Worm (Caenorhabditis elegans) whole organism, L1 larva: ENCODE data around the gene C28A5.6.

ENCODE experiments used
- C16A3.4 ChIP-seq: fragments of 150-350 bp; optimal IDR thresholded peaks from 2 replicates; lab custom pipeline; 2014; ENCODE audit warnings: missing biosample characterization, missing genetic modification characterization
- F16B12.6 ChIP-seq: fragments of 150-350 bp; optimal IDR thresholded peaks from 2 replicates; lab custom pipeline; 2014; ENCODE audit warnings: missing biosample characterization, missing genetic modification characterization
- aha-1 ChIP-seq: fragments of 150-350 bp; optimal IDR thresholded peaks from 2 replicates; lab custom pipeline; 2014; ENCODE audit warnings: missing biosample characterization, missing genetic modification characterization
- aly-2 ChIP-seq: fragments of 150-350 bp; optimal IDR thresholded peaks from 2 replicates; lab custom pipeline; 2014; ENCODE audit warnings: missing biosample characterization, missing genetic modification characterization
- ama-1 ChIP-seq: fragments of 150-350 bp; optimal IDR thresholded peaks from 2 replicates; lab custom pipeline; 2014
- blmp-1 ChIP-seq: fragments of 150-350 bp; optimal IDR thresholded peaks from 2 replicates; lab custom pipeline; 2014; ENCODE audit warnings: missing biosample characterization, missing genetic modification characterization
- ceh-88 ChIP-seq: fragments of 200-800 bp; sonication (Bioruptor generic); IDR thresholded peaks from 2 replicates; pipeline ENCODE4 v1.3.6; 2022; ENCODE audit warnings: missing genetic modification characterization, missing compliant biosample characterization
- ceh-90 ChIP-seq: sonication (generic microtip); optimal IDR thresholded peaks from 2 replicates; lab custom pipeline; 2016; ENCODE audit warnings: missing genetic modification characterization, missing compliant biosample characterization
- dpl-1 ChIP-seq, 3 experiments: fragments of 150-350 bp in 2 of 3; sonication (generic microtip) in 1 of 3; optimal IDR thresholded peaks; 2 replicates each; lab custom pipeline; 2014 to 2017; ENCODE audit warnings: missing biosample characterization in 3 of 3, missing genetic modification characterization in 3 of 3, missing genetic modification reagents in 3 of 3
- dsc-1 ChIP-seq: sonication (generic microtip); optimal IDR thresholded peaks from 2 replicates; lab custom pipeline; 2016; ENCODE audit warnings: mild to moderate bottlenecking, missing genetic modification characterization, missing compliant biosample characterization
- efl-1 ChIP-seq, 4 experiments: fragments of 150-350 bp; optimal IDR thresholded peaks in 3 of 4; peaks in 1 of 4; 1 replicate in 1 of 4; 2 replicates in 3 of 4; lab custom pipeline; 2014; ENCODE audit warnings: missing biosample characterization in 2 of 4, missing genetic modification characterization in 2 of 4, missing genetic modification reagents in 2 of 4
- elt-2 ChIP-seq: sonication (generic microtip); optimal IDR thresholded peaks from 2 replicates; lab custom pipeline; 2016; ENCODE audit warnings: missing genetic modification characterization, mild to moderate bottlenecking, inconsistent platforms, missing compliant biosample characterization, missing genetic modification reagents
- elt-3 ChIP-seq, 6 experiments: fragments of 150-350 bp in 1 of 6; sonication (generic microtip); optimal IDR thresholded peaks; 2 replicates each; lab custom pipeline; 2017 to 2018; ENCODE audit warnings: missing biosample characterization in 6 of 6, missing genetic modification characterization in 6 of 6, inconsistent platforms in 1 of 6
- fkh-8 ChIP-seq: sonication (generic microtip); optimal IDR thresholded peaks from 2 replicates; lab custom pipeline; 2016; ENCODE audit warnings: mild to moderate bottlenecking, missing genetic modification characterization, missing compliant biosample characterization
- fos-1 ChIP-seq: fragments of 150-350 bp; optimal IDR thresholded peaks from 2 replicates; lab custom pipeline; 2014; ENCODE audit warnings: missing biosample characterization, missing genetic modification characterization
- grh-1 ChIP-seq: fragments of 200-800 bp; sonication (Bioruptor generic); IDR thresholded peaks from 2 replicates; pipeline ENCODE4 v1.3.6; 2022; ENCODE audit warnings: missing genetic modification reagents, missing genetic modification characterization, missing compliant biosample characterization
- irx-1 ChIP-seq: sonication (generic microtip); optimal IDR thresholded peaks from 2 replicates; lab custom pipeline; 2016; ENCODE audit warnings: missing genetic modification characterization, missing compliant biosample characterization
- isw-1 ChIP-seq: fragments of 200-800 bp; sonication (Bioruptor generic); IDR thresholded peaks from 2 replicates; pipeline ENCODE4 v1.3.6; 2022; ENCODE audit warnings: missing genetic modification characterization, missing compliant biosample characterization
- lin-13 ChIP-seq: fragments of 150-350 bp; optimal IDR thresholded peaks from 2 replicates; lab custom pipeline; 2014; ENCODE audit warnings: missing biosample characterization, missing genetic modification reagents, missing genetic modification characterization
- lin-14 ChIP-seq: fragments of 200-800 bp; sonication (Bioruptor generic); optimal IDR thresholded peaks from 2 replicates; lab custom pipeline; 2018; ENCODE audit warnings: mild to moderate bottlenecking, missing genetic modification characterization, moderate library complexity, missing compliant biosample characterization
- lin-15B ChIP-seq: fragments of 150-350 bp; sonication (generic microtip); optimal IDR thresholded peaks from 3 replicates; lab custom pipeline; 2014; ENCODE audit warnings: missing biosample characterization, missing genetic modification characterization
- lin-35 ChIP-seq, 2 experiments: fragments of 150-350 bp; optimal IDR thresholded peaks; 2 replicates each; lab custom pipeline; 2014; ENCODE audit warnings: missing biosample characterization in 2 of 2, missing genetic modification characterization in 2 of 2, missing genetic modification reagents in 2 of 2
- lir-3 ChIP-seq: sonication (generic microtip); optimal IDR thresholded peaks from 2 replicates; lab custom pipeline; 2016; ENCODE audit warnings: mild to moderate bottlenecking, missing genetic modification characterization, moderate library complexity, missing compliant biosample characterization; ENCODE audit not compliant: poor library complexity
- lsy-2 ChIP-seq, 2 experiments: fragments of 150-350 bp; optimal IDR thresholded peaks; 2 replicates each; lab custom pipeline; 2014; ENCODE audit warnings: missing biosample characterization in 2 of 2, missing genetic modification characterization in 2 of 2
- mep-1 ChIP-seq: fragments of 150-350 bp; optimal IDR thresholded peaks from 2 replicates; lab custom pipeline; 2014; ENCODE audit warnings: missing biosample characterization, missing genetic modification characterization
- nhr-19 ChIP-seq: fragments of 200-800 bp; sonication (Bioruptor generic); conservative IDR thresholded peaks from 2 replicates; pipeline ENCODE4 v1.3.6; 2022; ENCODE audit warnings: missing genetic modification characterization, missing compliant biosample characterization
- nhr-20 ChIP-seq: sonication (generic microtip); optimal IDR thresholded peaks from 2 replicates; lab custom pipeline; 2016; ENCODE audit warnings: mild to moderate bottlenecking, missing genetic modification characterization, missing compliant biosample characterization
- nhr-237 ChIP-seq: fragments of 150-350 bp; optimal IDR thresholded peaks from 2 replicates; lab custom pipeline; 2014; ENCODE audit warnings: missing biosample characterization, missing genetic modification characterization
- nhr-47 ChIP-seq: sonication (generic microtip); optimal IDR thresholded peaks from 2 replicates; lab custom pipeline; 2016; ENCODE audit warnings: mild to moderate bottlenecking, missing genetic modification characterization, moderate library complexity, missing compliant biosample characterization
- nhr-71 ChIP-seq: sonication (generic microtip); optimal IDR thresholded peaks from 2 replicates; lab custom pipeline; 2016; ENCODE audit warnings: mild to moderate bottlenecking, missing genetic modification characterization, moderate library complexity, missing compliant biosample characterization
- nhr-76 ChIP-seq: sonication (generic microtip); optimal IDR thresholded peaks from 2 replicates; lab custom pipeline; 2017; ENCODE audit warnings: missing biosample characterization, missing genetic modification characterization
- nhr-77 ChIP-seq: fragments of 150-350 bp; optimal IDR thresholded peaks from 2 replicates; lab custom pipeline; 2014; ENCODE audit warnings: missing biosample characterization, missing genetic modification characterization
- nhr-84 ChIP-seq: sonication (generic microtip); optimal IDR thresholded peaks from 2 replicates; lab custom pipeline; 2017; ENCODE audit warnings: missing biosample characterization, missing genetic modification characterization
- nhr-85 ChIP-seq: sonication (generic microtip); peaks from one replicate; lab custom pipeline; 2016; ENCODE audit warnings: missing genetic modification characterization, inconsistent platforms, missing compliant biosample characterization
- nhr-90 ChIP-seq: sonication (generic microtip); optimal IDR thresholded peaks from 2 replicates; lab custom pipeline; 2016; ENCODE audit warnings: mild to moderate bottlenecking, missing genetic modification characterization, missing compliant biosample characterization; ENCODE audit not compliant: poor library complexity
- pax-3 ChIP-seq: fragments of 200-800 bp; sonication (Bioruptor generic); optimal IDR thresholded peaks from 2 replicates; lab custom pipeline; 2018; ENCODE audit warnings: mild to moderate bottlenecking, missing genetic modification characterization, moderate library complexity, missing compliant biosample characterization
- rnt-1 ChIP-seq: sonication (generic microtip); optimal IDR thresholded peaks from 2 replicates; lab custom pipeline; 2016; ENCODE audit warnings: mild to moderate bottlenecking, missing genetic modification characterization, moderate library complexity, missing compliant biosample characterization
- skn-1 ChIP-seq: fragments of 150-350 bp; optimal IDR thresholded peaks from 2 replicates; lab custom pipeline; 2014; ENCODE audit warnings: missing biosample characterization, missing genetic modification characterization
- snpc-4 ChIP-seq: fragments of 150-350 bp; optimal IDR thresholded peaks from 2 replicates; lab custom pipeline; 2014; ENCODE audit warnings: missing biosample characterization, missing genetic modification characterization
- snu-23 ChIP-seq: sonication (generic microtip); optimal IDR thresholded peaks from 2 replicates; lab custom pipeline; 2016; ENCODE audit warnings: missing genetic modification characterization, missing compliant biosample characterization
- sox-4 ChIP-seq: sonication (generic microtip); optimal IDR thresholded peaks from 2 replicates; lab custom pipeline; 2016; ENCODE audit warnings: missing genetic modification characterization, missing compliant biosample characterization
- sptf-1 ChIP-seq: fragments of 150-350 bp; optimal IDR thresholded peaks from 2 replicates; lab custom pipeline; 2014; ENCODE audit warnings: missing biosample characterization, missing genetic modification characterization
- swsn-7 ChIP-seq: sonication (generic microtip); optimal IDR thresholded peaks from 2 replicates; lab custom pipeline; 2016; ENCODE audit warnings: missing genetic modification characterization, missing compliant biosample characterization
- tbx-2 ChIP-seq: sonication (generic microtip); optimal IDR thresholded peaks from 2 replicates; lab custom pipeline; 2016; ENCODE audit warnings: missing genetic modification characterization, missing compliant biosample characterization
- tlp-1 ChIP-seq: fragments of 150-350 bp; optimal IDR thresholded peaks from 2 replicates; lab custom pipeline; 2014; ENCODE audit warnings: missing biosample characterization, missing genetic modification characterization
- unc-130 ChIP-seq: fragments of 150-350 bp; optimal IDR thresholded peaks from 2 replicates; lab custom pipeline; 2017; ENCODE audit warnings: missing biosample characterization, missing genetic modification characterization, inconsistent platforms
- unc-86 ChIP-seq: sonication (generic microtip); optimal IDR thresholded peaks from 2 replicates; lab custom pipeline; 2016; ENCODE audit warnings: missing genetic modification characterization, missing compliant biosample characterization
- unc-98 ChIP-seq: fragments of 200-800 bp; sonication (Bioruptor generic); IDR thresholded peaks from 2 replicates; pipeline ENCODE4 v1.3.6; 2022; ENCODE audit warnings: missing genetic modification characterization, missing compliant biosample characterization
- vab-15 ChIP-seq: sonication (generic microtip); optimal IDR thresholded peaks from 2 replicates; lab custom pipeline; 2017; ENCODE audit warnings: missing genotype, mild to moderate bottlenecking, missing genetic modification characterization, missing compliant biosample characterization
- xbp-1 ChIP-seq: sonication (generic microtip); optimal IDR thresholded peaks from 2 replicates; lab custom pipeline; 2016; ENCODE audit warnings: missing genetic modification characterization, missing compliant biosample characterization
- zip-4 ChIP-seq: fragments of 200-800 bp; sonication (Bioruptor generic); optimal IDR thresholded peaks from 2 replicates; lab custom pipeline; 2018; ENCODE audit warnings: mild to moderate bottlenecking, missing genetic modification characterization, moderate library complexity, missing compliant biosample characterization
- ztf-4 ChIP-seq: fragments of 150-350 bp; optimal IDR thresholded peaks from 2 replicates; lab custom pipeline; 2014; ENCODE audit warnings: missing biosample characterization, missing genetic modification characterization

Gene C28A5.6

DNA sequence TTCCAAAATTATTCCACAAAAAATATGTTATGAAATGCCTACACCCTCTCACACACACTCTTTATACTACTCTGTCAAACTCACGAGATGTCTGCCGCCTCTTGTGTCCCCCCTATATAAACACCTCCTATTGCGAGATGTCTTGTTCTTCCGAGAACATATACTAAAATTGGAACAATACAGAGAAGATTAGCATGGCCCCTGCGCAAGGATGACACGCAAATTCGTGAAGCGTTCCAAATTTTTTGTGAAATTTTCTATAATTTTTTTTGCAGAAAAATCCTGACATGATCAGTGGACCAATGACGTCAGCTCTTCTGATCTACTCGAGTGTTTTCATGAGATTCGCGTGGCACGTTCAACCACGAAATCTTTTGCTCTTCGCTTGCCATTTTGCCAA lies 15.3 kb downstream of the C28A5.6 start:
- TF ChIP-seq nhr-20 (tag; lab: Kevin White, UChicago) (peak; percentile 52), skn-1 (peak; percentile 33), elt-3 (tag; optimal IDR thresholded peaks at IDR 0.05; lab: Kevin White, UChicago) (peak in 1 of 6 experiments; percentile 16), grh-1 (GFP tag; lab: Robert Waterston, UW) (peak; percentile 47; the same call in 1 of the 2 replicates), zip-4 (GFP tag; lab: Kevin White, UChicago) (peak; percentile 53), nhr-85 (peak; percentile 81), nhr-90 (tag; lab: Kevin White, UChicago) (peak; percentile 66), lin-35 (GFP tag; optimal IDR thresholded peaks at IDR 0.05; lab: Kevin White, UChicago) (peak; percentile 3 to 46), lsy-2 (tag; optimal IDR thresholded peaks at IDR 0.05; lab: Kevin White, UChicago) (peak; percentile 40 to 51), F16B12.6 (tag; lab: Kevin White, UChicago) (peak; percentile 18), snpc-4 (tag; lab: Kevin White, UChicago) (peak; percentile 98), xbp-1 (tag; lab: Kevin White, UChicago) (peak; percentile 51), nhr-47 (peak; percentile 82), sox-4 (tag; lab: Kevin White, UChicago) (peak; percentile 13), ceh-88 (GFP tag; lab: Robert Waterston, UW) (0 out of 2 replicates have a peak, but pooled peaks have one; percentile 37), mep-1 (peak; percentile 50), unc-86 (tag; lab: Kevin White, UChicago) (peak; percentile 16), dsc-1 (peak; percentile 65), ztf-4 (tag; lab: Kevin White, UChicago) (peak; percentile 34), C16A3.4 (peak; percentile 47), swsn-7 (tag; lab: Kevin White, UChicago) (peak; percentile 65), dpl-1 (GFP tag; optimal IDR thresholded peaks at IDR 0.05; lab: Kevin White, UChicago) (peak; percentile 9 to 41 (median 39)), lin-14 (peak; percentile 67), isw-1 (GFP tag; lab: Robert Waterston, UW) (peak; percentile 41), fos-1 (peak; percentile 11), nhr-19 (peak; percentile 86), efl-1 (optimal IDR thresholded peaks at IDR 0.05; lab: Kevin White, UChicago) (peak; percentile 37 to 54), efl-1 (GFP tag; optimal IDR thresholded peaks at IDR 0.05 in 1 of 2; lab: Kevin White, UChicago) (peak; percentile 37 to 91), lir-3 (tag; lab: Kevin White, UChicago) (peak; percentile 10), nhr-71 (tag; lab: Kevin White, UChicago) (peak; percentile 73), fkh-8 (tag; lab: Kevin White, UChicago) (peak; percentile 55), ceh-90 (tag; lab: Kevin White, UChicago) (peak; percentile 4), irx-1 (tag; lab: Kevin White, UChicago) (peak; percentile 33), snu-23 (GFP tag; lab: Kevin White, UChicago) (peak; percentile 55), rnt-1 (tag; lab: Kevin White, UChicago) (peak; percentile 23), tbx-2 (peak; percentile 33), lin-13 (peak; percentile 9), elt-2 (tag; lab: Kevin White, UChicago) (peak; percentile 17), aly-2 (tag; lab: Kevin White, UChicago) (peak; percentile 5)

DNA sequence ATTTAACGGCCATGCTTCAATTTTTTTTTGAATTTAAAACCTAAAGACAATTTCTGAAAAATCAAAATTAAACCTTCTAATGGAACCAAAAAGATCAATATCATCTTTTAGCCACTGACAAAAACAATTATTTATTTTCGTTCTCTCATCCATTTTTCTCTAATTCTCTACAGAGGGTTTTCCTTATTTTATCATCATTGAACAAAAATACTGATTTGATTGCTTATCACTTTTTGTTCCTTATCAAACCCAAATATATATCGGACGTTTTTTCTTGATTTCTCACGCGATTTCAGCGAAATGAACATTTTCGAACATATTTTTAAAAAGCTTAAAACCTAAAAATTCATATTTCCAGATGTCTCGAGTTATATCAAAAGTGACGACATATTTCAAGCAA lies 16.2 kb downstream of the C28A5.6 start, which contains the start of gene mpc-1:
TSS of gene mpc-1 (plus strand) at position 359 of the 400 bp plus-strand sequence.
- peak; percentile 86 for TF ChIP-seq elt-2 (tag; lab: Kevin White, UChicago)
- TF ChIP-seq nhr-90 (tag; lab: Kevin White, UChicago), result no peak
- TF ChIP-seq sox-4 (tag; lab: Kevin White, UChicago), result no peak
- no peak for TF ChIP-seq fkh-8 (tag; lab: Kevin White, UChicago)
- TF ChIP-seq tlp-1 (tag; lab: Kevin White, UChicago), result no peak
- no peak for TF ChIP-seq aha-1 (tag; lab: Kevin White, UChicago)
- no peak for TF ChIP-seq xbp-1 (tag; lab: Kevin White, UChicago)
- no peak for TF ChIP-seq unc-130
- no peak for TF ChIP-seq sptf-1 (tag; lab: Kevin White, UChicago)
- no peak for TF ChIP-seq nhr-84 (tag; lab: Kevin White, UChicago)
- TF ChIP-seq aly-2 (tag; lab: Kevin White, UChicago), result no peak
- TF ChIP-seq nhr-237 (tag; lab: Kevin White, UChicago), result no peak
- peak; percentile 44 for TF ChIP-seq blmp-1
- TF ChIP-seq nhr-76 (tag; lab: Kevin White, UChicago), result no peak
- TF ChIP-seq nhr-77 (tag; lab: Kevin White, UChicago), result no peak
- TF ChIP-seq vab-15 (tag; lab: Kevin White, UChicago), result no peak
- no peak for TF ChIP-seq unc-98
- TF ChIP-seq rnt-1 (tag; lab: Kevin White, UChicago), result no peak
- TF ChIP-seq pax-3 (tag; lab: Kevin White, UChicago), result no peak
- TF ChIP-seq snu-23 (GFP tag; lab: Kevin White, UChicago), result peak; percentile 18
- TF ChIP-seq efl-1 (optimal IDR thresholded peaks at IDR 0.05; lab: Kevin White, UChicago), result no peak
- no peak for TF ChIP-seq efl-1 (GFP tag; optimal IDR thresholded peaks at IDR 0.05 in 1 of 2; lab: Kevin White, UChicago)
- TF ChIP-seq nhr-19, result 0 out of 2 replicates have a peak, but pooled peaks have one; percentile 8
- TF ChIP-seq ama-1, result no peak
- TF ChIP-seq lin-15B (tag; lab: Kevin White, UChicago), result no peak
- TF ChIP-seq C16A3.4, result no peak
